Worm (Caenorhabditis elegans): ENCODE results near the gene sru-12.
"Not testable (repeated sequence)": the region's sequence is repeated elsewhere in the genome, so short reads cannot be mapped to it uniquely, and the experiment has no call there.

ce11 chrIV:13588544-13589043 lies 5.6 kb downstream of the sru-12 start, which contains the start of gene sru-9:
- TF ChIP-seq scrt-1 (GFP tag; IDR thresholded peaks at IDR 0.05); ama-1 (optimal IDR thresholded peaks at IDR 0.05); ets-7 (tag; optimal IDR thresholded peaks at IDR 0.05); pes-1 (GFP tag; IDR thresholded peaks at IDR 0.05); flt-1 (GFP tag; IDR thresholded peaks at IDR 0.05); tbx-37 (GFP tag; conservative IDR thresholded peaks at IDR 0.05); B0310.2 (tag; optimal IDR thresholded peaks at IDR 0.05); ceh-36 (tag; optimal IDR thresholded peaks at IDR 0.05); aly-1 (tag; optimal IDR thresholded peaks at IDR 0.05); sea-1 (GFP tag; conservative IDR thresholded peaks at IDR 0.05); hnd-1 (tag; optimal IDR thresholded peaks at IDR 0.05): not testable (repeated sequence)
